In genomic region chr3R:14122347-14122812, dm6 we compare ENCODE assay signal across 1 fruit fly cellular context.
TF ChIP-seq lines count a peak whose summit lies in the region.

TSS of gene Abi (minus strand) at chr3R:14122420.
TSS of gene twf (plus strand) at chr3R:14122654.

TF ChIP-seq in whole organism, embryonic, 481 proteins besides CTCF, POLR2A, EP300 and RAD21 (continued from another document and continues in another):
- TF ChIP-seq Ets97D (GFP tag; optimal IDR thresholded peaks at IDR 0.05; lab: Kevin White, UChicago) (peak; percentile 63), danr (GFP tag; IDR thresholded peaks at IDR 0.05; lab: Robert Waterston, UW) (no peak), GATAe (GFP tag; conservative IDR thresholded peaks at IDR 0.05; lab: Robert Waterston, UW) (no peak), CG7963 (GFP tag; IDR thresholded peaks at IDR 0.05; lab: Robert Waterston, UW; ENCODE audit: partially characterized antibody) (no peak), ci (GFP tag; IDR thresholded peaks at IDR 0.05; lab: Robert Waterston, UW) (no peak; the same call in 2 of the 3 replicates), org-1 (GFP tag; optimal IDR thresholded peaks at IDR 0.05; lab: Kevin White, UChicago) (no peak), trh (GFP tag; optimal IDR thresholded peaks at IDR 0.05; lab: Kevin White, UChicago) (peak; percentile 38), CG12391 (tag; optimal IDR thresholded peaks at IDR 0.05; lab: Kevin White, UChicago) (peak; percentile 87), CG7556 (GFP tag; optimal IDR thresholded peaks at IDR 0.05; lab: Kevin White, UChicago) (peak; percentile 50), CG6689 (GFP tag; IDR thresholded peaks at IDR 0.05; lab: Robert Waterston, UW) (peak; percentile 72), ham (GFP tag; IDR thresholded peaks at IDR 0.05; lab: Robert Waterston, UW) (no peak), CG34376 (GFP tag; optimal IDR thresholded peaks at IDR 0.05; lab: Kevin White, UChicago) (peak; percentile 56), CG34422 (GFP tag; IDR thresholded peaks at IDR 0.05; lab: Robert Waterston, UW) (peak; percentile 60; the same call in 1 of the 3 replicates), CG3995 (GFP tag; optimal IDR thresholded peaks at IDR 0.05; lab: Kevin White, UChicago) (peak; percentile 61), CG3847 (GFP tag; IDR thresholded peaks at IDR 0.05; lab: Robert Waterston, UW) (peak; percentile 79), CG16815 (GFP tag; optimal IDR thresholded peaks at IDR 0.05; lab: Kevin White, UChicago) (peak; percentile 43), CG17385 (GFP tag; optimal IDR thresholded peaks at IDR 0.05; lab: Kevin White, UChicago) (peak; percentile 62), Hmr (GFP tag; optimal IDR thresholded peaks at IDR 0.05; lab: Kevin White, UChicago) (peak; percentile 67), CG10267 (tag; optimal IDR thresholded peaks at IDR 0.05; lab: Kevin White, UChicago) (peak; percentile 97), CG2875 (GFP tag; optimal IDR thresholded peaks at IDR 0.05; lab: Kevin White, UChicago) (peak; percentile 2), fd96Cb (tag; optimal IDR thresholded peaks at IDR 0.05; lab: Kevin White, UChicago) (peak; percentile 30), Tbp (GFP tag; optimal IDR thresholded peaks at IDR 0.05; lab: Kevin White, UChicago) (no peak), gsb (GFP tag; IDR thresholded peaks at IDR 0.05; lab: Robert Waterston, UW) (no peak), CG8944 (GFP tag; optimal IDR thresholded peaks at IDR 0.05; lab: Kevin White, UChicago) (peak; percentile 33), Opbp (GFP tag; IDR thresholded peaks at IDR 0.05; lab: Robert Waterston, UW; ENCODE audit: partially characterized antibody) (no peak), dmrt99B (tag; optimal IDR thresholded peaks at IDR 0.05; lab: Kevin White, UChicago) (peak; percentile 49), da (GFP tag; optimal IDR thresholded peaks at IDR 0.05; lab: Kevin White, UChicago) (peak; percentile 40), Awh (GFP tag; IDR thresholded peaks at IDR 0.05; lab: Robert Waterston, UW) (peak; percentile 28; the same call in 1 of the 2 replicates), dimm (GFP tag; IDR thresholded peaks at IDR 0.05; lab: Robert Waterston, UW) (no peak), tna (GFP tag; IDR thresholded peaks at IDR 0.05; lab: Robert Waterston, UW; ENCODE audit: partially characterized antibody) (no peak), CG7745 (tag; optimal IDR thresholded peaks at IDR 0.05; lab: Kevin White, UChicago) (no peak), CG10147 (GFP tag; optimal IDR thresholded peaks at IDR 0.05; lab: Kevin White, UChicago) (peak; percentile 61), CG3163 (GFP tag; optimal IDR thresholded peaks at IDR 0.05; lab: Kevin White, UChicago) (no peak), ab (GFP tag; optimal IDR thresholded peaks at IDR 0.05; lab: Kevin White, UChicago) (no peak), al (GFP tag; IDR thresholded peaks at IDR 0.05; lab: Robert Waterston, UW) (0 out of 2 replicates have a peak, but pooled peaks have one; percentile 41), CrebB (tag; optimal IDR thresholded peaks at IDR 0.05; lab: Kevin White, UChicago) (peak; percentile 8), TFAM (GFP tag; optimal IDR thresholded peaks at IDR 0.05; lab: Kevin White, UChicago) (no peak), Rfx (GFP tag; IDR thresholded peaks at IDR 0.05; lab: Robert Waterston, UW) (peak; percentile 77), odd (GFP tag; optimal IDR thresholded peaks at IDR 0.05; lab: Kevin White, UChicago) (no peak), NfI (GFP tag; optimal IDR thresholded peaks at IDR 0.05; lab: Kevin White, UChicago) (peak; percentile 64), eve (GFP tag; optimal IDR thresholded peaks at IDR 0.05; lab: Kevin White, UChicago) (no peak), lilli (GFP tag; optimal IDR thresholded peaks at IDR 0.05; lab: Kevin White, UChicago) (peak; percentile 81), CG11504 (tag; optimal IDR thresholded peaks at IDR 0.05; lab: Kevin White, UChicago) (peak; percentile 74), klu (GFP tag; IDR thresholded peaks at IDR 0.05; lab: Robert Waterston, UW) (peak; percentile 46; the same call in 1 of the 2 replicates), ewg (GFP tag; optimal IDR thresholded peaks at IDR 0.05; lab: Kevin White, UChicago) (peak; percentile 50), C15 (GFP tag; IDR thresholded peaks at IDR 0.05; lab: Robert Waterston, UW) (no peak), CG15514 (GFP tag; optimal IDR thresholded peaks at IDR 0.05; lab: Kevin White, UChicago) (peak; percentile 62), CG17328 (GFP tag; IDR thresholded peaks at IDR 0.05; lab: Robert Waterston, UW) (peak; percentile 66; the same call in 1 of the 2 replicates), D19B (GFP tag; optimal IDR thresholded peaks at IDR 0.05; lab: Kevin White, UChicago) (no peak), CoRest (tag; optimal IDR thresholded peaks at IDR 0.05; lab: Kevin White, UChicago) (peak; percentile 77), kah (GFP tag; optimal IDR thresholded peaks at IDR 0.05; lab: Kevin White, UChicago) (no peak), ac (GFP tag; optimal IDR thresholded peaks at IDR 0.05; lab: Kevin White, UChicago) (no peak), seq (GFP tag; IDR thresholded peaks at IDR 0.05; lab: Robert Waterston, UW) (no peak), CG11085 (GFP tag; IDR thresholded peaks at IDR 0.05; lab: Robert Waterston, UW) (no peak), vfl (GFP tag; optimal IDR thresholded peaks at IDR 0.05; lab: Kevin White, UChicago) (peak; percentile 23), CG31224 (GFP tag; IDR thresholded peaks at IDR 0.05; lab: Robert Waterston, UW) (peak; percentile 33; the same call in 1 of the 2 replicates), CG3281 (GFP tag; optimal IDR thresholded peaks at IDR 0.05; lab: Kevin White, UChicago) (peak; percentile 60), ind (GFP tag; optimal IDR thresholded peaks at IDR 0.05; lab: Kevin White, UChicago) (peak; percentile 74), gfzf (GFP tag; optimal IDR thresholded peaks at IDR 0.05; lab: Kevin White, UChicago) (peak; percentile 75), Jarid2 (GFP tag; optimal IDR thresholded peaks at IDR 0.05; lab: Kevin White, UChicago) (no peak), pb (GFP tag; optimal IDR thresholded peaks at IDR 0.05; lab: Kevin White, UChicago) (no peak), pan (optimal IDR thresholded peaks at IDR 0.05; lab: Kevin White, UChicago) (no peak), pan (GFP tag; optimal IDR thresholded peaks at IDR 0.05 in 1 of 2, IDR thresholded peaks at IDR 0.05 in 1 of 2) (peak in 1 of 2 experiments; percentile 77), trem (tag; optimal IDR thresholded peaks at IDR 0.05; lab: Kevin White, UChicago) (peak; percentile 75), gsb-n (tag; optimal IDR thresholded peaks at IDR 0.05; lab: Kevin White, UChicago) (peak; percentile 57), tll (GFP tag; optimal IDR thresholded peaks at IDR 0.05; lab: Kevin White, UChicago) (no peak), wdn (GFP tag; IDR thresholded peaks at IDR 0.05; lab: Robert Waterston, UW) (peak; percentile 32; the same call in 1 of the 2 replicates), ttk (GFP tag; IDR thresholded peaks at IDR 0.05; lab: Robert Waterston, UW) (peak; percentile 41), lov (optimal IDR thresholded peaks at IDR 0.05; lab: Kevin White, UChicago) (no peak), lov (GFP tag; IDR thresholded peaks at IDR 0.05; lab: Robert Waterston, UW) (peak; percentile 53; the same call in 1 of the 3 replicates), crc (GFP tag; optimal IDR thresholded peaks at IDR 0.05; lab: Kevin White, UChicago) (no peak), CG3407 (GFP tag; optimal IDR thresholded peaks at IDR 0.05; lab: Kevin White, UChicago) (peak; percentile 43), cato (GFP tag; optimal IDR thresholded peaks at IDR 0.05; lab: Kevin White, UChicago; ENCODE audit: borderline replicate concordance) (peak; percentile 46), CG13287 (GFP tag; IDR thresholded peaks at IDR 0.05; lab: Robert Waterston, UW; ENCODE audit: partially characterized antibody) (peak; percentile 45; the same call in 1 of the 2 replicates), CG5245 (GFP tag; optimal IDR thresholded peaks at IDR 0.05; lab: Kevin White, UChicago) (peak; percentile 52), fu2 (GFP tag; optimal IDR thresholded peaks at IDR 0.05; lab: Kevin White, UChicago) (peak; percentile 74), sisA (GFP tag; IDR thresholded peaks at IDR 0.05; lab: Robert Waterston, UW) (peak; percentile 64), ara (GFP tag; IDR thresholded peaks at IDR 0.05; lab: Robert Waterston, UW) (peak; percentile 25; the same call in 1 of the 2 replicates), ap (GFP tag; IDR thresholded peaks at IDR 0.05; lab: Robert Waterston, UW) (0 out of 2 replicates have a peak, but pooled peaks have one; percentile 25), zen2 (GFP tag; IDR thresholded peaks at IDR 0.05; lab: Robert Waterston, UW; ENCODE audit: partially characterized antibody) (no peak), CG10462 (GFP tag; optimal IDR thresholded peaks at IDR 0.05; lab: Kevin White, UChicago) (peak; percentile 39), CG4820 (GFP tag; optimal IDR thresholded peaks at IDR 0.05; lab: Kevin White, UChicago) (peak; percentile 73), CG7928 (GFP tag; optimal IDR thresholded peaks at IDR 0.05; lab: Kevin White, UChicago) (no peak), HHEX (GFP tag; optimal IDR thresholded peaks at IDR 0.05; lab: Kevin White, UChicago) (peak; percentile 58), Dll (GFP tag; IDR thresholded peaks at IDR 0.05; lab: Robert Waterston, UW; ENCODE audit: partially characterized antibody) (0 out of 4 replicates have a peak, but pooled peaks have one; percentile 21), CG10543 (GFP tag; optimal IDR thresholded peaks at IDR 0.05; lab: Kevin White, UChicago) (peak; percentile 47), CG18476 (GFP tag; optimal IDR thresholded peaks at IDR 0.05; lab: Kevin White, UChicago) (peak; percentile 57), caup (GFP tag; optimal IDR thresholded peaks at IDR 0.05; lab: Kevin White, UChicago; ENCODE audit: severe bottlenecking) (peak; percentile 68), CG30020 (tag; optimal IDR thresholded peaks at IDR 0.05; lab: Kevin White, UChicago) (peak; percentile 59), CG4730 (GFP tag; IDR thresholded peaks at IDR 0.05; lab: Robert Waterston, UW) (no peak), Max (GFP tag; optimal IDR thresholded peaks at IDR 0.05; lab: Kevin White, UChicago) (peak; percentile 85), sqz (GFP tag; optimal IDR thresholded peaks at IDR 0.05; lab: Kevin White, UChicago) (no peak), Kr (GFP tag; optimal IDR thresholded peaks at IDR 0.05; lab: Kevin White, UChicago) (no peak), CG16813 (GFP tag; IDR thresholded peaks at IDR 0.05; lab: Robert Waterston, UW; ENCODE audit: partially characterized antibody) (no peak), bigmax (GFP tag; optimal IDR thresholded peaks at IDR 0.05; lab: Kevin White, UChicago) (no peak), Trl (optimal IDR thresholded peaks at IDR 0.05; lab: Kevin White, UChicago) (no peak), Trl (GFP tag; optimal IDR thresholded peaks at IDR 0.05; lab: Kevin White, UChicago) (peak; percentile 27), lab (GFP tag; optimal IDR thresholded peaks at IDR 0.05; lab: Kevin White, UChicago) (peak; percentile 78), prd (optimal IDR thresholded peaks at IDR 0.05; lab: Kevin White, UChicago) (no peak), prd (GFP tag; IDR thresholded peaks at IDR 0.05; lab: Robert Waterston, UW) (peak; percentile 76), CG17359 (tag; optimal IDR thresholded peaks at IDR 0.05; lab: Kevin White, UChicago) (peak; percentile 61), Doc2 (GFP tag; IDR thresholded peaks at IDR 0.05; lab: Robert Waterston, UW) (no peak), Aef1 (GFP tag; IDR thresholded peaks at IDR 0.05; lab: Robert Waterston, UW) (peak; percentile 68), Med (GFP tag; lab: Kevin White, UChicago) (peak; percentile 91), toy (GFP tag; IDR thresholded peaks at IDR 0.05; lab: Robert Waterston, UW) (no peak), gem (tag; optimal IDR thresholded peaks at IDR 0.05; lab: Kevin White, UChicago) (peak; percentile 81), corto (GFP tag; optimal IDR thresholded peaks at IDR 0.05; lab: Kevin White, UChicago) (no peak), tio (GFP tag; optimal IDR thresholded peaks at IDR 0.05; lab: Kevin White, UChicago) (peak; percentile 59), ken (GFP tag; IDR thresholded peaks at IDR 0.05; lab: Robert Waterston, UW) (peak; percentile 61; the same call in 2 of the 3 replicates), ranshi (GFP tag; IDR thresholded peaks at IDR 0.05; lab: Robert Waterston, UW) (peak; percentile 32; the same call in 1 of the 2 replicates), unpg (GFP tag; optimal IDR thresholded peaks at IDR 0.05; lab: Kevin White, UChicago) (peak; percentile 59), CG15269 (tag; optimal IDR thresholded peaks at IDR 0.05; lab: Kevin White, UChicago) (no peak), CG10959 (GFP tag; IDR thresholded peaks at IDR 0.05; lab: Robert Waterston, UW) (no peak), Oli (tag; optimal IDR thresholded peaks at IDR 0.05; lab: Kevin White, UChicago) (peak; percentile 47), CG12942 (GFP tag; optimal IDR thresholded peaks at IDR 0.05; lab: Kevin White, UChicago) (peak; percentile 75), sug (tag; optimal IDR thresholded peaks at IDR 0.05; lab: Kevin White, UChicago) (no peak), zfh1 (GFP tag; IDR thresholded peaks at IDR 0.05; lab: Robert Waterston, UW) (peak; percentile 71; the same call in 2 of the 3 replicates), knrl (GFP tag; IDR thresholded peaks at IDR 0.05; lab: Robert Waterston, UW; ENCODE audit: partially characterized antibody) (no peak), Sry-β (GFP tag; optimal IDR thresholded peaks at IDR 0.05; lab: Kevin White, UChicago) (peak; percentile 89), Deaf1 (tag; optimal IDR thresholded peaks at IDR 0.05; lab: Kevin White, UChicago) (peak; percentile 5), luna (GFP tag; optimal IDR thresholded peaks at IDR 0.05; lab: Kevin White, UChicago) (no peak), otp (GFP tag; IDR thresholded peaks at IDR 0.05; lab: Robert Waterston, UW) (no peak), CG12744 (GFP tag; optimal IDR thresholded peaks at IDR 0.05; lab: Kevin White, UChicago) (peak; percentile 33), bcd (GFP tag; optimal IDR thresholded peaks at IDR 0.05; lab: Kevin White, UChicago) (peak; percentile 59), lmd (GFP tag; IDR thresholded peaks at IDR 0.05; lab: Robert Waterston, UW) (peak; percentile 54), gcm2 (GFP tag; optimal IDR thresholded peaks at IDR 0.05; lab: Kevin White, UChicago) (no peak), kay (GFP tag; optimal IDR thresholded peaks at IDR 0.05; lab: Kevin White, UChicago) (peak; percentile 85), gcm (GFP tag; optimal IDR thresholded peaks at IDR 0.05; lab: Kevin White, UChicago) (peak; percentile 47), CG2199 (GFP tag; IDR thresholded peaks at IDR 0.05; lab: Robert Waterston, UW) (no peak), amos (GFP tag; IDR thresholded peaks at IDR 0.05; lab: Robert Waterston, UW; ENCODE audit: partially characterized antibody) (no peak)
